Worm (Caenorhabditis elegans) whole organism, L1 larva: Measurements from ENCODE around the gene del-7.

Experiments used
- C04F5.9 ChIP-seq: sonication (generic microtip); optimal IDR thresholded peaks from 2 replicates; lab custom pipeline; 2016; ENCODE audit warnings: missing genetic modification characterization, missing compliant biosample characterization
- C16A3.4 ChIP-seq: fragments of 150-350 bp; optimal IDR thresholded peaks from 2 replicates; lab custom pipeline; 2014; ENCODE audit warnings: missing biosample characterization, missing genetic modification characterization
- C34B4.2 ChIP-seq: sonication (generic microtip); optimal IDR thresholded peaks from 2 replicates; lab custom pipeline; 2017; ENCODE audit warnings: mild to moderate bottlenecking, missing genetic modification characterization, missing compliant biosample characterization
- F16B12.6 ChIP-seq: fragments of 150-350 bp; optimal IDR thresholded peaks from 2 replicates; lab custom pipeline; 2014; ENCODE audit warnings: missing biosample characterization, missing genetic modification characterization
- Y116A8C.19 ChIP-seq: sonication (generic microtip); optimal IDR thresholded peaks from 2 replicates; lab custom pipeline; 2016; ENCODE audit warnings: missing compliant biosample characterization, missing genetic modification characterization, borderline replicate concordance
- aha-1 ChIP-seq: fragments of 150-350 bp; optimal IDR thresholded peaks from 2 replicates; lab custom pipeline; 2014; ENCODE audit warnings: missing biosample characterization, missing genetic modification characterization
- ama-1 ChIP-seq: fragments of 150-350 bp; optimal IDR thresholded peaks from 2 replicates; lab custom pipeline; 2014
- ceh-8 ChIP-seq: fragments of 200-800 bp; sonication (Bioruptor generic); optimal IDR thresholded peaks from 2 replicates; lab custom pipeline; 2018; ENCODE audit warnings: mild to moderate bottlenecking, missing genetic modification characterization, moderate library complexity, missing compliant biosample characterization
- ceh-82 ChIP-seq, 3 experiments: fragments of 150-350 bp in 1 of 3; sonication (generic microtip) in 2 of 3; optimal IDR thresholded peaks; 2 replicates each; lab custom pipeline; 2014 to 2017; ENCODE audit warnings: missing biosample characterization in 3 of 3, missing genetic modification characterization in 3 of 3
- ceh-88 ChIP-seq: fragments of 200-800 bp; sonication (Bioruptor generic); IDR thresholded peaks from 2 replicates; pipeline ENCODE4 v1.3.6; 2022; ENCODE audit warnings: missing genetic modification characterization, missing compliant biosample characterization
- dpl-1 ChIP-seq, 3 experiments: fragments of 150-350 bp in 2 of 3; sonication (generic microtip) in 1 of 3; optimal IDR thresholded peaks; 2 replicates each; lab custom pipeline; 2014 to 2017; ENCODE audit warnings: missing biosample characterization in 3 of 3, missing genetic modification characterization in 3 of 3, missing genetic modification reagents in 3 of 3
- dsc-1 ChIP-seq: sonication (generic microtip); optimal IDR thresholded peaks from 2 replicates; lab custom pipeline; 2016; ENCODE audit warnings: mild to moderate bottlenecking, missing genetic modification characterization, missing compliant biosample characterization
- efl-1 ChIP-seq, 4 experiments: fragments of 150-350 bp; optimal IDR thresholded peaks in 3 of 4; peaks in 1 of 4; 1 replicate in 1 of 4; 2 replicates in 3 of 4; lab custom pipeline; 2014; ENCODE audit warnings: missing biosample characterization in 2 of 4, missing genetic modification characterization in 2 of 4, missing genetic modification reagents in 2 of 4
- efl-3 ChIP-seq: fragments of 200-800 bp; sonication (Bioruptor generic); optimal IDR thresholded peaks from 2 replicates; lab custom pipeline; 2018; ENCODE audit warnings: mild to moderate bottlenecking, missing genetic modification characterization, missing compliant biosample characterization
- egl-13 ChIP-seq: sonication (generic microtip); optimal IDR thresholded peaks from 2 replicates; lab custom pipeline; 2016; ENCODE audit warnings: missing genotype, missing genetic modification reagents, missing genetic modification characterization, missing compliant biosample characterization
- egl-27 ChIP-seq, 2 experiments: fragments of 150-350 bp in 1 of 2; sonication (generic microtip); optimal IDR thresholded peaks; 3 replicates each; lab custom pipeline; 2017 to 2018; ENCODE audit warnings: missing biosample characterization in 2 of 2, missing genetic modification characterization in 2 of 2, missing genetic modification reagents in 2 of 2
- fkh-4 ChIP-seq: sonication (generic microtip); optimal IDR thresholded peaks from 2 replicates; lab custom pipeline; 2016; ENCODE audit warnings: missing compliant biosample characterization, missing genetic modification characterization, borderline replicate concordance
- fkh-8 ChIP-seq: sonication (generic microtip); optimal IDR thresholded peaks from 2 replicates; lab custom pipeline; 2016; ENCODE audit warnings: mild to moderate bottlenecking, missing genetic modification characterization, missing compliant biosample characterization
- grh-1 ChIP-seq: fragments of 200-800 bp; sonication (Bioruptor generic); IDR thresholded peaks from 2 replicates; pipeline ENCODE4 v1.3.6; 2022; ENCODE audit warnings: missing genetic modification reagents, missing genetic modification characterization, missing compliant biosample characterization
- hpl-2 ChIP-seq: fragments of 150-350 bp; optimal IDR thresholded peaks from 2 replicates; lab custom pipeline; 2014; ENCODE audit warnings: missing biosample characterization, missing genetic modification reagents, missing genetic modification characterization
- irx-1 ChIP-seq: sonication (generic microtip); optimal IDR thresholded peaks from 2 replicates; lab custom pipeline; 2016; ENCODE audit warnings: missing genetic modification characterization, missing compliant biosample characterization
- isw-1 ChIP-seq: fragments of 200-800 bp; sonication (Bioruptor generic); IDR thresholded peaks from 2 replicates; pipeline ENCODE4 v1.3.6; 2022; ENCODE audit warnings: missing genetic modification characterization, missing compliant biosample characterization
- jun-1 ChIP-seq: fragments of 150-350 bp; optimal IDR thresholded peaks from 2 replicates; lab custom pipeline; 2014; ENCODE audit warnings: missing biosample characterization, missing genetic modification reagents, missing genetic modification characterization
- lin-13 ChIP-seq: fragments of 150-350 bp; optimal IDR thresholded peaks from 2 replicates; lab custom pipeline; 2014; ENCODE audit warnings: missing biosample characterization, missing genetic modification reagents, missing genetic modification characterization
- lin-14 ChIP-seq: fragments of 200-800 bp; sonication (Bioruptor generic); optimal IDR thresholded peaks from 2 replicates; lab custom pipeline; 2018; ENCODE audit warnings: mild to moderate bottlenecking, missing genetic modification characterization, moderate library complexity, missing compliant biosample characterization
- lin-15B ChIP-seq: fragments of 150-350 bp; sonication (generic microtip); optimal IDR thresholded peaks from 3 replicates; lab custom pipeline; 2014; ENCODE audit warnings: missing biosample characterization, missing genetic modification characterization
- lir-3 ChIP-seq: sonication (generic microtip); optimal IDR thresholded peaks from 2 replicates; lab custom pipeline; 2016; ENCODE audit warnings: mild to moderate bottlenecking, missing genetic modification characterization, moderate library complexity, missing compliant biosample characterization; ENCODE audit not compliant: poor library complexity
- mab-9 ChIP-seq: fragments of 200-800 bp; sonication (Bioruptor generic); IDR thresholded peaks from 2 replicates; pipeline ENCODE4 v1.3.6; 2022; ENCODE audit warnings: missing genetic modification reagents, missing genetic modification characterization, missing compliant biosample characterization
- mep-1 ChIP-seq: fragments of 150-350 bp; optimal IDR thresholded peaks from 2 replicates; lab custom pipeline; 2014; ENCODE audit warnings: missing biosample characterization, missing genetic modification characterization
- nhr-11 ChIP-seq: fragments of 150-350 bp; optimal IDR thresholded peaks from 2 replicates; lab custom pipeline; 2014; ENCODE audit warnings: missing biosample characterization, missing genetic modification characterization
- nhr-12 ChIP-seq: sonication (generic microtip); optimal IDR thresholded peaks from 2 replicates; lab custom pipeline; 2017; ENCODE audit warnings: missing biosample characterization, missing genetic modification characterization
- nhr-19 ChIP-seq: fragments of 200-800 bp; sonication (Bioruptor generic); conservative IDR thresholded peaks from 2 replicates; pipeline ENCODE4 v1.3.6; 2022; ENCODE audit warnings: missing genetic modification characterization, missing compliant biosample characterization
- nhr-20 ChIP-seq: sonication (generic microtip); optimal IDR thresholded peaks from 2 replicates; lab custom pipeline; 2016; ENCODE audit warnings: mild to moderate bottlenecking, missing genetic modification characterization, missing compliant biosample characterization
- nhr-28 ChIP-seq: fragments of 150-350 bp; optimal IDR thresholded peaks from 2 replicates; lab custom pipeline; 2014; ENCODE audit warnings: missing biosample characterization, missing genetic modification characterization
- nhr-47 ChIP-seq: sonication (generic microtip); optimal IDR thresholded peaks from 2 replicates; lab custom pipeline; 2016; ENCODE audit warnings: mild to moderate bottlenecking, missing genetic modification characterization, moderate library complexity, missing compliant biosample characterization
- nhr-71 ChIP-seq: sonication (generic microtip); optimal IDR thresholded peaks from 2 replicates; lab custom pipeline; 2016; ENCODE audit warnings: mild to moderate bottlenecking, missing genetic modification characterization, moderate library complexity, missing compliant biosample characterization
- nhr-76 ChIP-seq: sonication (generic microtip); optimal IDR thresholded peaks from 2 replicates; lab custom pipeline; 2017; ENCODE audit warnings: missing biosample characterization, missing genetic modification characterization
- nhr-85 ChIP-seq: sonication (generic microtip); peaks from one replicate; lab custom pipeline; 2016; ENCODE audit warnings: missing genetic modification characterization, inconsistent platforms, missing compliant biosample characterization
- nhr-90 ChIP-seq: sonication (generic microtip); optimal IDR thresholded peaks from 2 replicates; lab custom pipeline; 2016; ENCODE audit warnings: mild to moderate bottlenecking, missing genetic modification characterization, missing compliant biosample characterization; ENCODE audit not compliant: poor library complexity
- pax-3 ChIP-seq: fragments of 200-800 bp; sonication (Bioruptor generic); optimal IDR thresholded peaks from 2 replicates; lab custom pipeline; 2018; ENCODE audit warnings: mild to moderate bottlenecking, missing genetic modification characterization, moderate library complexity, missing compliant biosample characterization
- skn-1 ChIP-seq: fragments of 150-350 bp; optimal IDR thresholded peaks from 2 replicates; lab custom pipeline; 2014; ENCODE audit warnings: missing biosample characterization, missing genetic modification characterization
- swsn-7 ChIP-seq: sonication (generic microtip); optimal IDR thresholded peaks from 2 replicates; lab custom pipeline; 2016; ENCODE audit warnings: missing genetic modification characterization, missing compliant biosample characterization
- tbx-2 ChIP-seq: sonication (generic microtip); optimal IDR thresholded peaks from 2 replicates; lab custom pipeline; 2016; ENCODE audit warnings: missing genetic modification characterization, missing compliant biosample characterization
- unc-130 ChIP-seq: fragments of 150-350 bp; optimal IDR thresholded peaks from 2 replicates; lab custom pipeline; 2017; ENCODE audit warnings: missing biosample characterization, missing genetic modification characterization, inconsistent platforms
- unc-86 ChIP-seq: sonication (generic microtip); optimal IDR thresholded peaks from 2 replicates; lab custom pipeline; 2016; ENCODE audit warnings: missing genetic modification characterization, missing compliant biosample characterization
- unc-98 ChIP-seq: fragments of 200-800 bp; sonication (Bioruptor generic); IDR thresholded peaks from 2 replicates; pipeline ENCODE4 v1.3.6; 2022; ENCODE audit warnings: missing genetic modification characterization, missing compliant biosample characterization
- vab-15 ChIP-seq: sonication (generic microtip); optimal IDR thresholded peaks from 2 replicates; lab custom pipeline; 2017; ENCODE audit warnings: missing genotype, mild to moderate bottlenecking, missing genetic modification characterization, missing compliant biosample characterization
- xbp-1 ChIP-seq: sonication (generic microtip); optimal IDR thresholded peaks from 2 replicates; lab custom pipeline; 2016; ENCODE audit warnings: missing genetic modification characterization, missing compliant biosample characterization
- zag-1 ChIP-seq: fragments of 150-350 bp; optimal IDR thresholded peaks from 2 replicates; lab custom pipeline; 2014; ENCODE audit warnings: missing biosample characterization, missing genetic modification characterization
- zip-4 ChIP-seq: fragments of 200-800 bp; sonication (Bioruptor generic); optimal IDR thresholded peaks from 2 replicates; lab custom pipeline; 2018; ENCODE audit warnings: mild to moderate bottlenecking, missing genetic modification characterization, moderate library complexity, missing compliant biosample characterization
- ztf-11 ChIP-seq, 2 experiments: sonication (generic microtip); optimal IDR thresholded peaks; 2 replicates each; lab custom pipeline; 2016 to 2017; ENCODE audit warnings: missing genetic modification characterization in 2 of 2, missing biosample characterization in 1 of 2, missing compliant biosample characterization in 1 of 2
- ztf-4 ChIP-seq: fragments of 150-350 bp; optimal IDR thresholded peaks from 2 replicates; lab custom pipeline; 2014; ENCODE audit warnings: missing biosample characterization, missing genetic modification characterization

del-7 gene

DNA sequence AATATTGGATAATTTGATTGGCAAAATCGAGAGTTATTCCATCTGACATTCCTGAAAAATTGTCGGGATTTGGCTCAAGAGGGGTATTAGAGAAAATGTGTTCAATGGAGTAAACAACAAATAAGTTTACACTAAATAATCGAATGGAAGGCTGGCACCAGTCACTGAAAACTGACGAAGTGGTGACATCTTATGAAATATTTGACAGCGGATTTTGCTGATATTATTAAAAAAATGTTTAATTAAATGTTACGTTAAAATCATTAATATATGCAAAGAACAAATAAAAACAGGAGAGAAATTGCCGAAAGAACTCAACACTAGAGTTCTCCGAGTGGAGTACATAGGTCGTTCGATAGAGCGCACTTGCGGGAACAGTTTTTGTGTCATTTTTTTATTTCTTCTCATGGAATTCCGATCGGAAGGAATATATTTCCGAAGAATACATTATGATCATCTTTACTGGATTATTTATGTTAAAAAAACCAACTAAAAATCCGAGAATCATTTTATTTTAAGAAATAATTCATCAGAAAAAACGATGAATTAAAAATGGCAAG, 25.4 kb downstream of the del-7 start, which contains the start of gene tag-322 (continued):
- TF ChIP-seq C04F5.9 (tag; lab: Kevin White, UChicago) = no peak
- no peak for TF ChIP-seq zag-1 (tag; lab: Kevin White, UChicago)
- no peak for TF ChIP-seq jun-1
- no peak for TF ChIP-seq aha-1 (tag; lab: Kevin White, UChicago)
- TF ChIP-seq nhr-76 (tag; lab: Kevin White, UChicago) = no peak
- peak; percentile 15; the same call in 1 of the 2 replicates for TF ChIP-seq isw-1
- peak; percentile 79 for TF ChIP-seq xbp-1 (tag; lab: Kevin White, UChicago)
- TF ChIP-seq lin-14 (GFP tag; lab: Kevin White, UChicago) = peak; percentile 75
- TF ChIP-seq mab-9 = no peak
- peak; percentile 53 to 74 (median 72) for TF ChIP-seq dpl-1 (GFP tag; optimal IDR thresholded peaks at IDR 0.05; lab: Kevin White, UChicago)
- TF ChIP-seq nhr-20 (tag; lab: Kevin White, UChicago) = peak; percentile 76
- peak; percentile 70 for TF ChIP-seq C16A3.4 (tag; lab: Kevin White, UChicago)
- TF ChIP-seq dsc-1 (tag; lab: Kevin White, UChicago) = peak; percentile 75
- no peak for TF ChIP-seq F16B12.6
- peak; percentile 85 for TF ChIP-seq nhr-71 (tag; lab: Kevin White, UChicago)
- TF ChIP-seq efl-1 (optimal IDR thresholded peaks at IDR 0.05; lab: Kevin White, UChicago) = peak; percentile 72 to 77
- TF ChIP-seq efl-1 (GFP tag; optimal IDR thresholded peaks at IDR 0.05 in 1 of 2; lab: Kevin White, UChicago) = peak; percentile 69 to 96
- peak; percentile 16 for TF ChIP-seq fkh-8 (tag; lab: Kevin White, UChicago)
- TF ChIP-seq skn-1 (tag; lab: Kevin White, UChicago) = peak; percentile 68
- TF ChIP-seq nhr-11 (tag; lab: Kevin White, UChicago) = peak; percentile 27
- TF ChIP-seq ceh-88 (GFP tag; lab: Robert Waterston, UW) = no peak
- TF ChIP-seq efl-3 (GFP tag; lab: Kevin White, UChicago) = no peak
- TF ChIP-seq fkh-4 (tag; lab: Kevin White, UChicago) = no peak
- peak; percentile 62 for TF ChIP-seq nhr-19 (GFP tag; lab: Robert Waterston, UW)
- no peak for TF ChIP-seq ztf-4
- peak; percentile 64 for TF ChIP-seq ama-1 (lab: Kevin White, UChicago)
- TF ChIP-seq hpl-2 (GFP tag; lab: Kevin White, UChicago) = no peak
- peak; percentile 83 for TF ChIP-seq nhr-85 (tag; lab: Kevin White, UChicago)
- no peak for TF ChIP-seq nhr-12 (tag; lab: Kevin White, UChicago)
- TF ChIP-seq zip-4 (GFP tag; lab: Kevin White, UChicago) = no peak
- peak; percentile 42 for TF ChIP-seq egl-13 (tag; lab: Kevin White, UChicago)
- TF ChIP-seq Y116A8C.19 (tag; lab: Kevin White, UChicago) = no peak
- no peak for TF ChIP-seq pax-3
- peak; percentile 80 for TF ChIP-seq swsn-7 (tag; lab: Kevin White, UChicago)
- peak; percentile 60 for TF ChIP-seq nhr-90
- no peak for TF ChIP-seq lin-13 (GFP tag; lab: Kevin White, UChicago)
- no peak for TF ChIP-seq vab-15
- peak; percentile 80 for TF ChIP-seq nhr-47
- no peak for TF ChIP-seq unc-98 (GFP tag; lab: Robert Waterston, UW)
- peak; percentile 85 for TF ChIP-seq mep-1
- no peak for TF ChIP-seq nhr-28
- TF ChIP-seq egl-27 (tag; optimal IDR thresholded peaks at IDR 0.05; lab: Kevin White, UChicago) = no peak
- 0 out of 2 replicates have a peak, but pooled peaks have one; percentile 11 for TF ChIP-seq grh-1 (GFP tag; lab: Robert Waterston, UW)
- TF ChIP-seq unc-86 (tag; lab: Kevin White, UChicago) = peak; percentile 51
- peak; percentile 52 to 59 (median 52) for TF ChIP-seq ceh-82 (tag; optimal IDR thresholded peaks at IDR 0.05; lab: Kevin White, UChicago)
- peak in 1 of 2 experiments; percentile 30 for TF ChIP-seq ztf-11 (tag; optimal IDR thresholded peaks at IDR 0.05; lab: Kevin White, UChicago)
- peak; percentile 65 for TF ChIP-seq tbx-2 (tag; lab: Kevin White, UChicago)
- TF ChIP-seq lin-15B = peak; percentile 76
- no peak for TF ChIP-seq irx-1 (tag; lab: Kevin White, UChicago)
- TF ChIP-seq lir-3 = peak; percentile 50
- no peak for TF ChIP-seq C34B4.2 (tag; lab: Kevin White, UChicago)
- no peak for TF ChIP-seq ceh-8 (GFP tag; lab: Kevin White, UChicago)
- peak; percentile 20 for TF ChIP-seq unc-130 (tag; lab: Kevin White, UChicago)
